Fruit fly (Drosophila melanogaster) whole organism: ENCODE measurements around the gene CG33120.

Source experiments
- Dll ChIP-seq: fragments of >200 bp; optimal IDR thresholded peaks from 2 replicates; lab custom pipeline; 2017
- psq ChIP-seq: fragments of >200 bp; optimal IDR thresholded peaks from 2 replicates; lab custom pipeline; 2017

DNA sequence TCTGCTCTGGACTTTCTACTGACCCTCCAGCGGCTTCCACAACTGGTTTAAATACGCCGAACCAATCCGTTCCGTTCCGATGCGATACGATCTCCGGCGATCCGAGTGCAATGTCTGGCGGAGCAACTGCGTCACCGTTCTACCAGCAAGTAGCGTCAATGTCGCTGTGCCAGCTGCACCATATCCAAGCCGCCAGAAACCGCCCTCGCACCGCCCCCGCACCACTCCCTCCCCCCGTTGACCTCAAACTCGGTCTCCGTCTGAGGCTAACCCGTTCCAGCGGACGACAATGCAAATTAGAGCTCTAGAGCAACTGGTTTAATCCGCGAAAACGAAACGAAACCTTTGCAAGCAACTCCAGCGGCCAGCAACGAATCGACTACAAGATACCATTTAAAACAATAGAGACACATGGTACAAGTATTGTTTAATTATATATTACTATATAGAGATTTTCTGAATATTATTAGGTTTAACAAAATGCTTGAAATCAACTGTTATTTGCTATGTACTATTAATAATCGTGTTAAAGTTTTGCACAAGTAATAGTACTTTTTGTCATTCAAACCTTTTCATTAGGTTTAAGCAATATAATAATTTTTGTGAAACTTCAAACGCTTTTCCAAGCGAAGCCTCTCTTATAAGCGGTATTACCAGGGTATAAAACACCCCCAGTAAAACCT, 33.3 kb downstream of the CG33120 start, which contains the start of the genes CG10570 and CG42502:
- TF ChIP-seq Dll (lab: Kevin White, UChicago) (no peak), psq (lab: Kevin White, UChicago) (no peak)
